Fruit fly (Drosophila melanogaster) whole organism, adult: Measurements from ENCODE around the gene CG3198.

Source experiments
- CG12768 ChIP-seq: fragments of 200-800 bp; sonication (Bioruptor generic); optimal IDR thresholded peaks from 2 replicates; lab custom pipeline; 2017; ENCODE audit warnings: missing biosample characterization, missing genetic modification characterization, mild to moderate bottlenecking, moderate library complexity, missing genetic modification reagents
- CG7101 ChIP-seq: fragments of 200-800 bp; sonication (Bioruptor generic); optimal IDR thresholded peaks from 2 replicates; lab custom pipeline; 2018; ENCODE audit warnings: missing biosample characterization, mild to moderate bottlenecking, missing genetic modification characterization, moderate library complexity
- cic ChIP-seq: fragments of 200-800 bp; sonication (Bioruptor generic); optimal IDR thresholded peaks from 2 replicates; lab custom pipeline; 2017; ENCODE audit warnings: missing biosample characterization, mild to moderate bottlenecking, missing genetic modification characterization, moderate library complexity

- TF ChIP-seq CG12768 (GFP tag; lab: Kevin White, UChicago) = peak; percentile 89
- TF ChIP-seq CG7101 (tag; lab: Kevin White, UChicago) = peak; percentile 93
- peak; percentile 79 for TF ChIP-seq cic (GFP tag; lab: Kevin White, UChicago)
Observed at dm6 chrX:6656023-6656594, 17.7 kb downstream of the CG3198 start.
